Worm (Caenorhabditis elegans) whole organism, midembryonic: Measurements from ENCODE around the gene R102.6.

Experiments
- T22C8.4 ChIP-seq: fragments of 200-800 bp; sonication (Bioruptor generic); IDR thresholded peaks from 2 replicates; pipeline ENCODE4 v1.3.6; 2022; ENCODE audit warnings: missing genetic modification characterization, missing compliant biosample characterization
- flt-1 ChIP-seq: fragments of 200-800 bp; sonication (Bioruptor generic); IDR thresholded peaks from 2 replicates; pipeline ENCODE4 v1.3.6; 2022; ENCODE audit warnings: missing genetic modification characterization, missing compliant biosample characterization
- klf-2 ChIP-seq: fragments of 200-800 bp; sonication (Bioruptor generic); conservative IDR thresholded peaks from 2 replicates; pipeline ENCODE4 v1.3.6; 2022; ENCODE audit warnings: missing genetic modification reagents, missing genetic modification characterization, missing compliant biosample characterization
- ref-1 ChIP-seq: fragments of 200-800 bp; sonication (Bioruptor generic); conservative IDR thresholded peaks from 2 replicates; pipeline ENCODE4 v1.3.6; 2022; ENCODE audit warnings: missing genetic modification reagents, missing genetic modification characterization, missing compliant biosample characterization
- tab-1 ChIP-seq: fragments of 200-800 bp; sonication (Bioruptor generic); IDR thresholded peaks from 2 replicates; pipeline ENCODE4 v1.3.6; 2022; ENCODE audit warnings: missing genetic modification characterization, missing compliant biosample characterization
- ztf-23 ChIP-seq: fragments of 200-800 bp; sonication (Bioruptor generic); IDR thresholded peaks from 2 replicates; pipeline ENCODE4 v1.3.6; 2022; ENCODE audit warnings: missing genetic modification reagents, missing genetic modification characterization, missing compliant biosample characterization
- ztf-29 ChIP-seq: fragments of 200-800 bp; sonication (Bioruptor generic); IDR thresholded peaks from 2 replicates; pipeline ENCODE4 v1.3.6; 2022; ENCODE audit warnings: missing genetic modification reagents, missing genetic modification characterization, missing compliant biosample characterization

- TF ChIP-seq T22C8.4 (GFP tag; lab: Robert Waterston, UW): no peak
- TF ChIP-seq flt-1 (GFP tag; lab: Robert Waterston, UW): no peak
- TF ChIP-seq tab-1 (GFP tag; lab: Robert Waterston, UW): no peak
- TF ChIP-seq ref-1 (GFP tag; lab: Robert Waterston, UW): no peak
- TF ChIP-seq ztf-29 (GFP tag; lab: Robert Waterston, UW): no peak
- TF ChIP-seq ztf-23 (GFP tag; lab: Robert Waterston, UW): no peak
- TF ChIP-seq klf-2 (GFP tag; lab: Robert Waterston, UW): no peak
Measured at ce11 chrIV:10754685-10755084, 48.7 kb upstream of the R102.6 start, which contains the start of gene T25B9.5.
